Fruit fly (Drosophila melanogaster) whole organism, embryonic: ENCODE results near the gene CG11164.

ENCODE experiments used
- Atf3 ChIP-seq: fragments of 200-800 bp; sonication (Bioruptor generic); optimal IDR thresholded peaks from 3 replicates; lab custom pipeline; 2016; ENCODE audit warnings: missing biosample characterization, missing genetic modification characterization
- CG12071 ChIP-seq: fragments of 200-800 bp; sonication (Bioruptor generic); optimal IDR thresholded peaks from 3 replicates; lab custom pipeline; 2018; ENCODE audit warnings: missing biosample characterization, mild to moderate bottlenecking, missing genetic modification characterization
- CG12744 ChIP-seq: fragments of 200-800 bp; sonication (Bioruptor generic); optimal IDR thresholded peaks from 2 replicates; lab custom pipeline; 2016; ENCODE audit warnings: missing biosample characterization, missing genetic modification characterization
- CG12769 ChIP-seq: fragments of 200-800 bp; sonication (Bioruptor generic); optimal IDR thresholded peaks from 2 replicates; lab custom pipeline; 2019; ENCODE audit warnings: missing biosample characterization, mild to moderate bottlenecking, missing genetic modification characterization, moderate library complexity
- CG13287 ChIP-seq: fragments of 200-800 bp; sonication (Bioruptor generic); IDR thresholded peaks from 2 replicates; pipeline ENCODE4 v1.3.6; 2022; ENCODE audit warnings: missing biosample characterization, missing genetic modification characterization; ENCODE audit not compliant: partially characterized antibody
- CG14667 ChIP-seq: fragments of 200-800 bp; sonication (Bioruptor generic); IDR thresholded peaks from 2 replicates; pipeline ENCODE4 v1.3.6; 2022; ENCODE audit warnings: missing biosample characterization, missing genetic modification characterization
- CG15514 ChIP-seq: fragments of 200-800 bp; sonication (Bioruptor generic); optimal IDR thresholded peaks from 3 replicates; lab custom pipeline; 2017; ENCODE audit warnings: missing biosample characterization, missing genetic modification characterization, mild to moderate bottlenecking, moderate library complexity, missing genetic modification reagents
- CG17328 ChIP-seq: fragments of 200-800 bp; sonication (Bioruptor generic); IDR thresholded peaks from 2 replicates; pipeline ENCODE4 v1.3.6; 2022; ENCODE audit warnings: missing biosample characterization, missing genetic modification characterization
- CG18619 ChIP-seq: fragments of 200-800 bp; sonication (Bioruptor generic); optimal IDR thresholded peaks from 3 replicates; lab custom pipeline; 2017; ENCODE audit warnings: missing biosample characterization, mild to moderate bottlenecking, missing genetic modification characterization
- CG2129 ChIP-seq: fragments of 200-800 bp; sonication (Bioruptor generic); IDR thresholded peaks from 2 replicates; pipeline ENCODE4 v1.3.6; 2022; ENCODE audit warnings: missing biosample characterization, missing genetic modification characterization; ENCODE audit not compliant: partially characterized antibody
- CG2889 ChIP-seq: fragments of 200-800 bp; sonication (Bioruptor generic); IDR thresholded peaks from 3 replicates; pipeline ENCODE4 v1.3.6; 2022; ENCODE audit warnings: missing biosample characterization, missing genetic modification characterization
- CG30431 ChIP-seq: fragments of 200-800 bp; sonication (Bioruptor generic); optimal IDR thresholded peaks from 2 replicates; lab custom pipeline; 2017; ENCODE audit warnings: missing biosample characterization, missing genetic modification characterization
- CG3726 ChIP-seq: fragments of 200-800 bp; sonication (Bioruptor generic); IDR thresholded peaks from 3 replicates; pipeline ENCODE4, ENCODE4 v1.3.6; 2022; ENCODE audit warnings: missing biosample characterization, missing genetic modification characterization
- CG3847 ChIP-seq: fragments of 200-800 bp; sonication (Bioruptor generic); IDR thresholded peaks from 2 replicates; pipeline ENCODE4 v1.3.6; 2022; ENCODE audit warnings: missing biosample characterization, missing genetic modification characterization
- CG43689 ChIP-seq: fragments of 200-800 bp; sonication (Bioruptor generic); IDR thresholded peaks from 2 replicates; pipeline ENCODE4 v1.3.6; 2022; ENCODE audit warnings: missing biosample characterization, missing genetic modification characterization
- CG4707 ChIP-seq: fragments of 200-800 bp; sonication (Bioruptor generic); optimal IDR thresholded peaks from 2 replicates; lab custom pipeline; 2018; ENCODE audit warnings: missing biosample characterization, mild to moderate bottlenecking, missing genetic modification characterization, moderate library complexity
- CG4854 ChIP-seq: fragments of 200-800 bp; sonication (Bioruptor generic); optimal IDR thresholded peaks from 2 replicates; lab custom pipeline; 2016; ENCODE audit warnings: missing biosample characterization, missing genetic modification characterization, inconsistent platforms
- CG5180 ChIP-seq: fragments of 200-800 bp; sonication (Bioruptor generic); optimal IDR thresholded peaks from 3 replicates; lab custom pipeline; 2017; ENCODE audit warnings: missing biosample characterization, missing genetic modification characterization, mild to moderate bottlenecking, moderate library complexity, missing genetic modification reagents
- CG6175 ChIP-seq: fragments of 200-800 bp; sonication (Bioruptor generic); IDR thresholded peaks from 3 replicates; pipeline ENCODE4 v1.3.6; 2022; ENCODE audit warnings: missing biosample characterization, missing genetic modification characterization
- CG9437 ChIP-seq: fragments of 200-800 bp; sonication (Bioruptor generic); optimal IDR thresholded peaks from 2 replicates; lab custom pipeline; 2018; ENCODE audit warnings: missing biosample characterization, mild to moderate bottlenecking, missing genetic modification characterization
- CG9932 ChIP-seq: fragments of 200-800 bp; sonication (Bioruptor generic); IDR thresholded peaks from 2 replicates; pipeline ENCODE4 v1.3.6; 2022; ENCODE audit warnings: missing biosample characterization, missing genetic modification characterization
- Camta ChIP-seq: fragments of 200-800 bp; sonication (Bioruptor generic); optimal IDR thresholded peaks from 2 replicates; lab custom pipeline; 2016; ENCODE audit warnings: missing biosample characterization, missing genetic modification characterization
- D19B ChIP-seq: fragments of 200-800 bp; sonication (Bioruptor generic); optimal IDR thresholded peaks from 2 replicates; lab custom pipeline; 2017; ENCODE audit warnings: missing biosample characterization, mild to moderate bottlenecking, missing genetic modification characterization
- Ets97D ChIP-seq: fragments of 200-800 bp; sonication (Bioruptor generic); optimal IDR thresholded peaks from 3 replicates; lab custom pipeline; 2016; ENCODE audit warnings: missing biosample characterization, missing genetic modification characterization
- Fer3 ChIP-seq: fragments of 200-800 bp; sonication (Bioruptor generic); optimal IDR thresholded peaks from 2 replicates; lab custom pipeline; 2018; ENCODE audit warnings: missing biosample characterization, mild to moderate bottlenecking, missing genetic modification characterization, moderate library complexity
- Hsf ChIP-seq: fragments of 200-800 bp; sonication (Bioruptor generic); optimal IDR thresholded peaks from 3 replicates; lab custom pipeline; 2016; ENCODE audit warnings: missing biosample characterization, missing genetic modification characterization
- Med ChIP-seq: fragments of 200-800 bp; sonication (Bioruptor generic); peaks from one replicate; lab custom pipeline; 2016; ENCODE audit warnings: missing biosample characterization, missing genetic modification characterization, mild to moderate bottlenecking, inconsistent platforms, moderate library complexity
- Mrtf ChIP-seq: fragments of 200-800 bp; sonication (Bioruptor generic); IDR thresholded peaks from 3 replicates; pipeline ENCODE4 v1.3.6; 2022; ENCODE audit warnings: missing biosample characterization, missing genetic modification characterization
- Poxn ChIP-seq: fragments of 200-800 bp; sonication (Bioruptor generic); IDR thresholded peaks from 2 replicates; pipeline ENCODE4 v1.3.6; 2022; ENCODE audit warnings: missing biosample characterization, missing genetic modification characterization
- Scr ChIP-seq: fragments of 200-800 bp; sonication (Bioruptor generic); IDR thresholded peaks from 2 replicates; pipeline ENCODE4 v1.3.6; 2022; ENCODE audit warnings: missing biosample characterization, missing genetic modification characterization; ENCODE audit not compliant: partially characterized antibody
- Stat92E ChIP-seq, 3 experiments: fragments of >200 bp in 2 of 3; fragments of 200-800 bp in 1 of 3; sonication (Bioruptor generic) in 1 of 3; optimal IDR thresholded peaks; 2 replicates each; lab custom pipeline; 2017 to 2019; ENCODE audit warnings: missing biosample characterization in 3 of 3, missing genetic modification characterization in 3 of 3, mild to moderate bottlenecking in 1 of 3, moderate library complexity in 1 of 3
- YL-1 ChIP-seq: fragments of 200-800 bp; sonication (Bioruptor generic); optimal IDR thresholded peaks from 3 replicates; lab custom pipeline; 2017; ENCODE audit warnings: missing biosample characterization, mild to moderate bottlenecking, missing genetic modification characterization
- abd-A ChIP-seq: fragments of 200-800 bp; sonication (Bioruptor generic); optimal IDR thresholded peaks from 3 replicates; lab custom pipeline; 2019; ENCODE audit warnings: missing biosample characterization, mild to moderate bottlenecking, missing genetic modification characterization, moderate library complexity
- dm ChIP-seq: fragments of 200-800 bp; sonication (Bioruptor generic); optimal IDR thresholded peaks from 3 replicates; lab custom pipeline; 2016; ENCODE audit warnings: missing biosample characterization, missing genetic modification characterization
- ewg ChIP-seq: fragments of 200-800 bp; sonication (Bioruptor generic); optimal IDR thresholded peaks from 3 replicates; lab custom pipeline; 2017; ENCODE audit warnings: mild to moderate bottlenecking, missing biosample characterization, missing genetic modification reagents, missing genetic modification characterization
- eyg ChIP-seq: fragments of 200-800 bp; sonication (Bioruptor generic); optimal IDR thresholded peaks from 3 replicates; lab custom pipeline; 2016; ENCODE audit warnings: missing biosample characterization, missing genetic modification characterization
- gcm2 ChIP-seq: fragments of 200-800 bp; sonication (Bioruptor generic); optimal IDR thresholded peaks from 2 replicates; lab custom pipeline; 2016; ENCODE audit warnings: missing biosample characterization, missing genetic modification characterization
- gfzf ChIP-seq: fragments of 200-800 bp; sonication (Bioruptor generic); optimal IDR thresholded peaks from 2 replicates; lab custom pipeline; 2016; ENCODE audit warnings: missing biosample characterization, mild to moderate bottlenecking, missing genetic modification characterization, moderate library complexity
- gsb ChIP-seq: fragments of 200-800 bp; sonication (Bioruptor generic); IDR thresholded peaks from 2 replicates; pipeline ENCODE4 v1.3.6; 2022; ENCODE audit warnings: missing biosample characterization, missing genetic modification characterization
- hkb ChIP-seq, 2 experiments: fragments of 200-800 bp in 1 of 2; fragments of >200 bp in 1 of 2; sonication (Bioruptor generic) in 1 of 2; IDR thresholded peaks in 1 of 2; optimal IDR thresholded peaks in 1 of 2; 2 replicates each; pipeline versions ENCODE4 v1.3.6 to Lab custom; 2017 to 2022; ENCODE audit warnings: missing biosample characterization in 1 of 2, missing genetic modification characterization in 1 of 2
- pb ChIP-seq: fragments of 200-800 bp; sonication (Bioruptor generic); optimal IDR thresholded peaks from 3 replicates; lab custom pipeline; 2016; ENCODE audit warnings: missing biosample characterization, missing genetic modification characterization
- prd ChIP-seq, 3 experiments: fragments of >200 bp in 2 of 3; fragments of 200-800 bp in 1 of 3; sonication (Bioruptor generic) in 1 of 3; optimal IDR thresholded peaks in 2 of 3; IDR thresholded peaks in 1 of 3; 2 replicates in 2 of 3; 3 replicates in 1 of 3; pipeline versions ENCODE4 v1.3.6 to Lab custom; 2017 to 2022; ENCODE audit warnings: missing biosample characterization in 1 of 3, missing genetic modification characterization in 1 of 3
- sc ChIP-seq, 3 experiments: fragments of >200 bp in 2 of 3; fragments of 200-800 bp in 1 of 3; sonication (Bioruptor generic) in 1 of 3; optimal IDR thresholded peaks; 2 replicates in 2 of 3; 3 replicates in 1 of 3; lab custom pipeline; 2017; ENCODE audit warnings: mild to moderate bottlenecking in 1 of 3, missing biosample characterization in 1 of 3, missing genetic modification characterization in 1 of 3, missing genetic modification reagents in 1 of 3
- scrt ChIP-seq: fragments of 200-800 bp; sonication (Bioruptor generic); optimal IDR thresholded peaks from 2 replicates; lab custom pipeline; 2018; ENCODE audit warnings: missing biosample characterization, mild to moderate bottlenecking, missing genetic modification characterization, moderate library complexity
- sim ChIP-seq: fragments of 200-800 bp; sonication (Bioruptor generic); IDR thresholded peaks from 2 replicates; pipeline ENCODE4 v1.3.6; 2022; ENCODE audit warnings: missing biosample characterization, missing genetic modification characterization
- slbo ChIP-seq: fragments of 200-800 bp; sonication (Bioruptor generic); IDR thresholded peaks from 2 replicates; pipeline ENCODE4 v1.3.6; 2022; ENCODE audit warnings: missing biosample characterization, missing genetic modification characterization
- sr ChIP-seq: fragments of 200-800 bp; sonication (Bioruptor generic); IDR thresholded peaks from 3 replicates; pipeline ENCODE4 v1.3.6; 2022; ENCODE audit warnings: missing biosample characterization, missing genetic modification characterization

Gene CG11164

dm6 chrX:13634254-13634999 lies 33.4 kb upstream of the CG11164 start (continued):
- peak; percentile 25 for TF ChIP-seq Camta (GFP tag; lab: Kevin White, UChicago)
- peak; percentile 73 for TF ChIP-seq D19B (GFP tag; lab: Kevin White, UChicago)
- no peak for TF ChIP-seq hkb (optimal IDR thresholded peaks at IDR 0.05; lab: Kevin White, UChicago)
- peak; percentile 60 for TF ChIP-seq hkb (GFP tag; IDR thresholded peaks at IDR 0.05; lab: Robert Waterston, UW)
- peak; percentile 25; the same call in 1 of the 2 replicates for TF ChIP-seq gsb (GFP tag; lab: Robert Waterston, UW)
- TF ChIP-seq CG30431 (GFP tag; lab: Kevin White, UChicago) = no peak
- TF ChIP-seq Stat92E (GFP tag; optimal IDR thresholded peaks at IDR 0.05; lab: Kevin White, UChicago) = no peak
- TF ChIP-seq eyg (GFP tag; lab: Kevin White, UChicago) = no peak
- no peak for TF ChIP-seq CG3726 (GFP tag; lab: Robert Waterston, UW)
- TF ChIP-seq Poxn (GFP tag; lab: Robert Waterston, UW) = no peak
- TF ChIP-seq sr (GFP tag; lab: Robert Waterston, UW) = 0 out of 3 replicates have a peak, but pooled peaks have one; percentile 18
- TF ChIP-seq CG43689 (GFP tag; lab: Robert Waterston, UW) = 0 out of 2 replicates have a peak, but pooled peaks have one; percentile 26
- TF ChIP-seq gcm2 (GFP tag; lab: Kevin White, UChicago) = no peak
- no peak for TF ChIP-seq Scr (GFP tag; lab: Robert Waterston, UW)
- no peak for TF ChIP-seq CG9437 (GFP tag; lab: Kevin White, UChicago)
- peak; percentile 51 for TF ChIP-seq Fer3 (tag; lab: Kevin White, UChicago)
- TF ChIP-seq scrt (GFP tag; lab: Kevin White, UChicago) = peak; percentile 42
- TF ChIP-seq CG4707 (GFP tag; lab: Kevin White, UChicago) = peak; percentile 15
- TF ChIP-seq prd (optimal IDR thresholded peaks at IDR 0.05; lab: Kevin White, UChicago) = no peak
- TF ChIP-seq prd (GFP tag; IDR thresholded peaks at IDR 0.05; lab: Robert Waterston, UW) = peak; percentile 54
- TF ChIP-seq abd-A (tag; lab: Kevin White, UChicago) = peak; percentile 52
- peak; percentile 71 for TF ChIP-seq CG9932 (GFP tag; lab: Robert Waterston, UW)
- TF ChIP-seq Atf3 = peak; percentile 25
- peak; percentile 4 for TF ChIP-seq dm
- TF ChIP-seq CG14667 (GFP tag; lab: Robert Waterston, UW) = no peak
- peak; percentile 91 for TF ChIP-seq Med (GFP tag; lab: Kevin White, UChicago)
- TF ChIP-seq CG17328 (GFP tag; lab: Robert Waterston, UW) = no peak
- TF ChIP-seq CG2129 (GFP tag; lab: Robert Waterston, UW) = no peak
- no peak for TF ChIP-seq CG4854 (GFP tag; lab: Kevin White, UChicago)
- peak; percentile 50 for TF ChIP-seq CG3847
- TF ChIP-seq CG13287 = no peak
- peak; percentile 55 for TF ChIP-seq CG15514 (GFP tag; lab: Kevin White, UChicago)
- TF ChIP-seq CG5180 (GFP tag; lab: Kevin White, UChicago) = peak; percentile 50
- TF ChIP-seq CG18619 (GFP tag; lab: Kevin White, UChicago) = peak; percentile 32
- TF ChIP-seq YL-1 (GFP tag; lab: Kevin White, UChicago) = peak; percentile 39
- no peak for TF ChIP-seq CG2889
- no peak for TF ChIP-seq CG6175 (GFP tag; lab: Robert Waterston, UW)
- peak; percentile 50 for TF ChIP-seq CG12769 (tag; lab: Kevin White, UChicago)
- peak; percentile 61 for TF ChIP-seq slbo (GFP tag; lab: Robert Waterston, UW)
- TF ChIP-seq ewg (GFP tag; lab: Kevin White, UChicago) = no peak
- no peak for TF ChIP-seq pb
- TF ChIP-seq Ets97D (GFP tag; lab: Kevin White, UChicago) = no peak
- TF ChIP-seq Hsf = peak; percentile 38
- peak; percentile 4 for TF ChIP-seq CG12744 (GFP tag; lab: Kevin White, UChicago)
- no peak for TF ChIP-seq Mrtf (GFP tag; lab: Robert Waterston, UW)
- TF ChIP-seq gfzf (GFP tag; lab: Kevin White, UChicago) = no peak
- no peak for TF ChIP-seq sim
- no peak for TF ChIP-seq sc (optimal IDR thresholded peaks at IDR 0.05; lab: Kevin White, UChicago)
- no peak for TF ChIP-seq sc (GFP tag; optimal IDR thresholded peaks at IDR 0.05; lab: Kevin White, UChicago)
- TF ChIP-seq CG12071 (GFP tag; lab: Kevin White, UChicago) = peak; percentile 66
